Worm (Caenorhabditis elegans) whole organism, young adult: ENCODE results near the gene ZK795.3.

Experiments used
- Y56A3A.18 ChIP-seq: fragments of 200-800 bp; sonication (Bioruptor generic); IDR thresholded peaks from 2 replicates; pipeline ENCODE4 v1.3.6; 2022; ENCODE audit warnings: missing genetic modification reagents, missing genetic modification characterization, missing compliant biosample characterization
- aptf-3 ChIP-seq: fragments of 200-800 bp; sonication (Bioruptor generic); IDR thresholded peaks from 2 replicates; pipeline ENCODE4 v1.3.6; 2022; ENCODE audit warnings: missing genetic modification characterization, missing compliant biosample characterization
- lag-1 ChIP-seq: fragments of 200-800 bp; sonication (Bioruptor generic); IDR thresholded peaks from 2 replicates; pipeline ENCODE4 v1.3.6; 2022; ENCODE audit warnings: missing genetic modification reagents, missing genetic modification characterization, missing compliant biosample characterization
- lir-1 ChIP-seq: fragments of 200-800 bp; sonication (Bioruptor generic); conservative IDR thresholded peaks from 2 replicates; pipeline ENCODE4 v1.3.6; 2022; ENCODE audit warnings: missing genetic modification reagents, missing genetic modification characterization, missing compliant biosample characterization
- madf-10 ChIP-seq: sonication (generic microtip); optimal IDR thresholded peaks from 2 replicates; lab custom pipeline; 2016; ENCODE audit warnings: mild to moderate bottlenecking, missing genetic modification characterization, missing compliant biosample characterization
- xnd-1 ChIP-seq: sonication (generic microtip); optimal IDR thresholded peaks from 2 replicates; lab custom pipeline; 2016; ENCODE audit warnings: missing genotype, missing genetic modification reagents, missing genetic modification characterization, missing compliant biosample characterization

DNA sequence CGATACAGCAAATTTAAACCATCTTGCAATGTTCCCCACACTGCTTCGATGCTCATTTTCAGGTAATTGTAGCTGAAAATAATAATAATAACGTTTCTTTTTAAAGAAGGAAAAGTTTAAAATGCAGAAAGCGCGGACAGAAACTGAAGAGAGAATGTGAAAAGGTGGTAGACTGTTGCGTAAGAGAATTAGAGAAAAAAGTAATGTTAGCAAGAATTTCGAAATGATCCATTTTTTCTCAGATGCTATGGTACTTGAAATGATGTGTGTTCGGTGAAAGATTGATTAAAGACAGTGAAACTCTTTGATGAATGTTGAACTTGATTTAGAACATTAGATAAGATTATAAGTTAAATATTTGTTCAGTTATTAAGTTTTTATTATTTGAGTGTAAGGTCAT lies 31.2 kb downstream of the ZK795.3 start, which contains the start of gene cul-6:
- TF ChIP-seq xnd-1 (tag; lab: Kevin White, UChicago) (no peak), lag-1 (no peak), Y56A3A.18 (GFP tag; lab: Robert Waterston, UW) (no peak), lir-1 (GFP tag; lab: Robert Waterston, UW) (no peak), madf-10 (tag; lab: Kevin White, UChicago) (no peak), aptf-3 (GFP tag; lab: Robert Waterston, UW) (no peak)
